Worm (Caenorhabditis elegans) whole organism, young adult: ENCODE measurements around the gene C43F9.5.

Experiments used
- nfya-1 ChIP-seq: sonication (generic microtip); optimal IDR thresholded peaks from 2 replicates; lab custom pipeline; 2017; ENCODE audit warnings: antibody characterized with exemption, missing compliant biosample characterization, missing genetic modification characterization, borderline replicate concordance; ENCODE audit not compliant: insufficient read depth
- nhr-90 ChIP-seq: sonication (generic microtip); optimal IDR thresholded peaks from 2 replicates; lab custom pipeline; 2016; ENCODE audit warnings: missing genotype, mild to moderate bottlenecking, missing genetic modification characterization, missing compliant biosample characterization
- snpc-4 ChIP-seq, 5 experiments: fragments of 150-350 bp in 1 of 5; sonication (generic microtip) in 4 of 5; optimal IDR thresholded peaks; 2 replicates each; lab custom pipeline; 2014 to 2018; ENCODE audit warnings: missing genetic modification characterization in 5 of 5, missing biosample characterization in 3 of 5, antibody characterized with exemption in 2 of 5, mild to moderate bottlenecking in 2 of 5, missing compliant biosample characterization in 2 of 5, missing genotype in 2 of 5, moderate library complexity in 2 of 5, missing genetic modification reagents in 1 of 5
- unc-130 ChIP-seq: sonication (generic microtip); optimal IDR thresholded peaks from 2 replicates; lab custom pipeline; 2016; ENCODE audit warnings: missing genetic modification reagents, missing genetic modification characterization, missing compliant biosample characterization
- unc-62 ChIP-seq: fragments of 150-350 bp; optimal IDR thresholded peaks from 2 replicates; lab custom pipeline; 2014; ENCODE audit warnings: missing biosample characterization, missing genetic modification reagents, missing genetic modification characterization

ce11 chrIV:10590649-10591048 is at the start of gene C43F9.5, which contains the start of gene nkb-2:
- TF ChIP-seq nfya-1 (tag; lab: Kevin White, UChicago) (no peak), nhr-90 (no peak), snpc-4 (GFP tag; optimal IDR thresholded peaks at IDR 0.05; lab: Kevin White, UChicago) (no peak), snpc-4 (tag; optimal IDR thresholded peaks at IDR 0.05; lab: Kevin White, UChicago) (no peak), unc-62 (GFP tag; lab: Kevin White, UChicago) (no peak), unc-130 (GFP tag; lab: Kevin White, UChicago) (no peak)
